Fruit fly (Drosophila melanogaster): ENCODE measurements around the gene CG34453.

dm6 chr3L:211200-211599 lies 22.0 kb downstream of the CG34453 start, which contains the start of gene Prp4k:
- TF ChIP-seq insv (optimal IDR thresholded peaks at IDR 0.05) (no peak), psq (optimal IDR thresholded peaks at IDR 0.05) (no peak)

Data from Kc167 (cell line).